Worm (Caenorhabditis elegans): ENCODE data around the gene T04B8.1.

Gene T04B8.1

DNA sequence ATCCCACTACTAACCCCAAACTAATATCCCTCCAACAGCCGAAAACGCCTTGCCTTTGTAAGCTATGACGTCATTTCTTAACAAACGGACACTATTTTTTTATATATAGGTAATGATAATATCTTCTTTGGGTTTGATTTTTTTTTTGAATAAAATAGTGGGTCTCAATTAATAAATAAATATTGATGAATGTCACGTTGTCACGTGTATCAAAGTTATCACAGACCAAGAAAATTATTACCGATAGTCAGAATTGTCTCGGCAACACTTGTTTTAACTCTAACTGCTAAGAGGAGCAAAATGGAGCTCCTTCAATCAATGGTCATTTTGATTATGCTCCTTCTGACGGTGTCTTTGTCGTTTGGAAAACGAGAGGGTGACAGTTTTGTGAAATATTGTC, at the start of gene T04B8.1:
T04B8.1 (plus strand) TSS at position 301 of the 400 bp plus-strand sequence.
- TF ChIP-seq ztf-28 (GFP tag; IDR thresholded peaks at IDR 0.05) = no peak
- no peak for TF ChIP-seq lir-1 (GFP tag; conservative IDR thresholded peaks at IDR 0.05)
- no peak for TF ChIP-seq nhr-27 (tag; optimal IDR thresholded peaks at IDR 0.05)
- TF ChIP-seq ztf-25 (GFP tag; IDR thresholded peaks at IDR 0.05) = no peak
- TF ChIP-seq F39B2.1 (GFP tag; IDR thresholded peaks at IDR 0.05) = no peak
- TF ChIP-seq sea-2 (GFP tag; IDR thresholded peaks at IDR 0.05) = no peak
- TF ChIP-seq bed-1 (GFP tag; IDR thresholded peaks at IDR 0.05) = no peak
- TF ChIP-seq mxl-1 (tag; optimal IDR thresholded peaks at IDR 0.05) = no peak
- TF ChIP-seq mcd-1 (GFP tag; IDR thresholded peaks at IDR 0.05) = no peak
- TF ChIP-seq athp-1 (tag; optimal IDR thresholded peaks at IDR 0.05) = no peak
- no peak for TF ChIP-seq Y79H2A.3 (GFP tag; conservative IDR thresholded peaks at IDR 0.05)
- no peak for TF ChIP-seq dpff-1 (tag; optimal IDR thresholded peaks at IDR 0.05)
- TF ChIP-seq F52B5.7 (tag; optimal IDR thresholded peaks at IDR 0.05) = no peak
- no peak for TF ChIP-seq B0035.1 (tag; optimal IDR thresholded peaks at IDR 0.05)
- no peak for TF ChIP-seq lin-40 (tag; optimal IDR thresholded peaks at IDR 0.05)
- no peak for TF ChIP-seq bed-2 (GFP tag; IDR thresholded peaks at IDR 0.05)
- TF ChIP-seq ztf-22 (GFP tag; optimal IDR thresholded peaks at IDR 0.05) = no peak

DNA sequence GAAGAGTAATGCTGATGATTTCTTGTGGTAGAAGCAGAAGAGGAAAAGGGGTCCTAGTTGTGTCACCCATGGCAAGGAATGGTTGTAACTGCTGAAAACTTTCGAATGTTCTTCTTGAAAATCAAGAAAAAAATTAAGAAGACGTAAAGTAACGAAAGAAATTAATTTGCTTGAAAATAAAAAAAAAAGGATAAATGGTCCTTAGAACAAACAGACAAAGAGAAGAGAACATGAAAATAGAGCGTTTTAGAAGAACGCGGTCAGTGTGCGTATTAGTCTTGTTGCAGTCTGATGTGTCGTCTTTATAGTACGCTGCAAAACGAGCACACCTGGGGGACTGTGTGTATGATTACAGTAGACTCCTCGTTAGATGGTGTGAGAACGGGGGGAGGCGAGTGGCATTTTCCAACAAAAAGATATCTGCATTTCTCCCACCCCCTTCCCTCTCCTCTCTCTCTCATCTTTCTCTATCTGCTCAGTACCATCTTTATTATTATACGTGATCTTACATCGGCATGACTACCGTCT, 49.7 kb upstream of the T04B8.1 start, which contains the start of the genes W08F4.12 and W08F4.13:
W08F4.12 (minus strand) TSS at position 101 of the 528 bp plus-strand sequence.
W08F4.13 (plus strand) TSS at position 478 of the 528 bp plus-strand sequence.
- TF ChIP-seq tlf-1 (GFP tag; optimal IDR thresholded peaks at IDR 0.05) (no peak), madf-6 (GFP tag; IDR thresholded peaks at IDR 0.05) (no peak)

DNA sequence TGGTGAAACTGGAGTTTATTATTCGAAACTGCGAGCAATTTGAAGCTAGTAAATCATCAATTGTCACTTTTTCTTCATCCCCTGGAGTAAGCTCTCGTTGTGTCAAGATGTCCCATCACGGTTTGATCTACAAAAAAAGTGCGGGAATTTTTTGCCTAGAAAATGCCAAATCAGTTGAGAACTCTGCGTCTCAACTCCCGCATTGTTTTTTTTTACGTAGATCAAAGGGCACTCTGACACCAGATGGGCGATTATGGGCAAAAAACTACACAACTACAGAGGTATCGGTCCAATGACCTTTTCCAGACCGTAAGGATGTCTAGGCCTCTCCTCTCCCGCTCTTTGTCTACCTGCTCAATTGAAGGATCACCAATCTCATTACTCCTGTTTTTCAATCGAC, 46.6 kb upstream of the T04B8.1 start, which contains the start of gene fbxb-34:
fbxb-34 (plus strand) TSS at position 301 of the 400 bp plus-strand sequence.
- no peak for TF ChIP-seq C06A6.2 (GFP tag; conservative IDR thresholded peaks at IDR 0.05)
- TF ChIP-seq D2030.7 (GFP tag; IDR thresholded peaks at IDR 0.05) = no peak
- TF ChIP-seq F22D6.2 (tag; optimal IDR thresholded peaks at IDR 0.05) = no peak
- TF ChIP-seq ets-4 (GFP tag; optimal IDR thresholded peaks at IDR 0.05) = no peak
- no peak for TF ChIP-seq bed-2 (GFP tag; IDR thresholded peaks at IDR 0.05)
- TF ChIP-seq dpl-1 (GFP tag; optimal IDR thresholded peaks at IDR 0.05) = no peak
- TF ChIP-seq lsl-1 (GFP tag; optimal IDR thresholded peaks at IDR 0.05) = no peak
- no peak for TF ChIP-seq nhr-120 (GFP tag; IDR thresholded peaks at IDR 0.05)
- no peak for TF ChIP-seq lin-26 (GFP tag; IDR thresholded peaks at IDR 0.05)
- TF ChIP-seq dox-1 (GFP tag; IDR thresholded peaks at IDR 0.05) = no peak
- TF ChIP-seq Y53G8AR.9 (GFP tag; conservative IDR thresholded peaks at IDR 0.05) = no peak
- no peak for TF ChIP-seq Y56A3A.18 (GFP tag; IDR thresholded peaks at IDR 0.05)
- TF ChIP-seq repo-1 (tag; optimal IDR thresholded peaks at IDR 0.05) = no peak
- no peak for TF ChIP-seq cebp-2 (GFP tag; IDR thresholded peaks at IDR 0.05)
- TF ChIP-seq Y53F4B.3 (GFP tag; IDR thresholded peaks at IDR 0.05) = no peak
- no peak for TF ChIP-seq rec-8 (tag; optimal IDR thresholded peaks at IDR 0.05)
- no peak for TF ChIP-seq chd-7 (tag; optimal IDR thresholded peaks at IDR 0.05)
- no peak for TF ChIP-seq F49E8.2 (tag; optimal IDR thresholded peaks at IDR 0.05; ENCODE audit: insufficient read depth)
- TF ChIP-seq egl-18 (GFP tag; IDR thresholded peaks at IDR 0.05) = no peak
- no peak for TF ChIP-seq lin-54 (GFP tag; optimal IDR thresholded peaks at IDR 0.05)

Measured in whole organism, young adult.